Worm (Caenorhabditis elegans): ENCODE results near the gene asb-2.

DNA sequence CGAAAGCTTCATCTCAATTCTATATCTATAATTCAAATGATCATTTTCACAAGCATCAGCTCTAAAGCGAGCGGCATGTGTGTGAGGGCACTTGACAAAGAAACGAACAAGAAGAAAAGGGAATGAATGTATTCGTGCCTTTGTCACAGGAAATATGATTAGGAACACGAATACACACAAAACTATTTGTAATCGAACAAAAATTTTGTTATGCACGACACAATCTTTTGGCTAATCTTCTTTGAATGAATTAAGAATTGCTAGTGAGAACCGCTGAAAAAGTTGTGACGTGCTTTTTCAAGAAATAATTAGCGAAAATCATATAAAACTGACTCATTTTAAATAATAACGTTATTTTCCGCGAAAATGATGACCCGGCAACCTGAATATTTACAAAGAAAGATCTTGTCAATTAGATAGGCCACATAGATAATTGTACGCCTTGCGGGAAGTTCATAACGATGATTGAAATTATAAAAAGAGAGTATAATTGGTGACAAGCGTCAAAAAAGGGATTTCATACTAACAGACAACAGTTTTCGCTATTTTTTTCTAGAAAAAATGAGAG lies 24.0 kb downstream of the asb-2 start:
- no peak for TF ChIP-seq F13C5.2 (tag; optimal IDR thresholded peaks at IDR 0.05)
- no peak for TF ChIP-seq hmbx-1 (tag; optimal IDR thresholded peaks at IDR 0.05)
- TF ChIP-seq flt-1 (GFP tag; IDR thresholded peaks at IDR 0.05): no peak
- no peak for TF ChIP-seq ama-1 (optimal IDR thresholded peaks at IDR 0.05)
- TF ChIP-seq scrt-1 (GFP tag; IDR thresholded peaks at IDR 0.05): no peak
- TF ChIP-seq aly-1 (tag; optimal IDR thresholded peaks at IDR 0.05): no peak
- TF ChIP-seq pes-1 (GFP tag; IDR thresholded peaks at IDR 0.05): no peak
- no peak for TF ChIP-seq hnd-1 (tag; optimal IDR thresholded peaks at IDR 0.05)
- TF ChIP-seq ceh-13 (GFP tag; optimal IDR thresholded peaks at IDR 0.05): no peak
- TF ChIP-seq tbx-37 (GFP tag; conservative IDR thresholded peaks at IDR 0.05): no peak
- TF ChIP-seq sea-1 (GFP tag; conservative IDR thresholded peaks at IDR 0.05): no peak
